Worm (Caenorhabditis elegans): ENCODE data around the gene del-9.

Gene del-9

DNA sequence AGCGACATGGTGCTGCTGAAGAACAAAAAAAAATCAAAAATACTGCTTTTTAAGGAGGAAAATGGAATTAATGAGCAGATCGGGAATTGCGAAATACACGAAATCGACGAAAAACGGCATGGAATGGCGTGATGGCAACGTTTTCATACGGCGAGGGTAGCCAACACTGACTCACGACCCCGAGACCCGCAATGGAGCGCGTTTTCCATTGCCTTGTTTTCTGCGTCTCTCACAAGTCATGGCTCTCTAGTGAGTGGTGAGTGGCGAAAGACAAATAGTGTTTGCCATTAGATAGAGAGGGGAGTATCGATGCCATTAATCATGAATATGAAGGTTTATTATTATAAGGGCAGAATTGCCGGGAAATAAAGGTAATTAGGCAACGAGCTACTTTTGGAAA, 11.4 kb downstream of the del-9 start, which contains the start of gene C18B2.4 (continued):
- TF ChIP-seq Y56A3A.18 (GFP tag; IDR thresholded peaks at IDR 0.05) = no peak
- TF ChIP-seq C17E4.6 (GFP tag; IDR thresholded peaks at IDR 0.05) = no peak
- TF ChIP-seq dox-1 (GFP tag; IDR thresholded peaks at IDR 0.05) = peak; percentile 89
- peak; percentile 74 for TF ChIP-seq hmg-1.2 (GFP tag; IDR thresholded peaks at IDR 0.05)
- peak; percentile 85 for TF ChIP-seq mcd-1 (GFP tag; IDR thresholded peaks at IDR 0.05)
- no peak for TF ChIP-seq snpc-3.4 (tag; optimal IDR thresholded peaks at IDR 0.05)
- TF ChIP-seq egl-18 (GFP tag; IDR thresholded peaks at IDR 0.05) = no peak
- peak; percentile 27 for TF ChIP-seq lin-54 (GFP tag; optimal IDR thresholded peaks at IDR 0.05)
- TF ChIP-seq hlh-12 (tag; optimal IDR thresholded peaks at IDR 0.05) = no peak
- TF ChIP-seq lin-26 (GFP tag; IDR thresholded peaks at IDR 0.05) = 0 out of 2 replicates have a peak, but pooled peaks have one; percentile 34
- no peak for TF ChIP-seq madf-3 (GFP tag; IDR thresholded peaks at IDR 0.05)
- TF ChIP-seq F55B11.4 (tag; optimal IDR thresholded peaks at IDR 0.05; ENCODE audit: borderline replicate concordance, insufficient read depth) = no peak
- TF ChIP-seq snpc-1.3 (tag; optimal IDR thresholded peaks at IDR 0.05; ENCODE audit: insufficient read depth) = no peak
- no peak for TF ChIP-seq Y79H2A.3 (GFP tag; conservative IDR thresholded peaks at IDR 0.05)
- TF ChIP-seq K12H6.12 (tag; optimal IDR thresholded peaks at IDR 0.05) = peak; percentile 32
- TF ChIP-seq chd-7 (tag; optimal IDR thresholded peaks at IDR 0.05) = peak; percentile 30
- TF ChIP-seq pbrm-1 (GFP tag; IDR thresholded peaks at IDR 0.05) = peak; percentile 47; the same call in 1 of the 2 replicates
- no peak for TF ChIP-seq nhr-120 (GFP tag; IDR thresholded peaks at IDR 0.05)
- TF ChIP-seq B0035.1 (tag; optimal IDR thresholded peaks at IDR 0.05) = no peak
- peak; percentile 64 for TF ChIP-seq ZK185.1 (tag; optimal IDR thresholded peaks at IDR 0.05; ENCODE audit: poor library complexity, severe bottlenecking)
- peak; percentile 90 for TF ChIP-seq zfh-2 (GFP tag; conservative IDR thresholded peaks at IDR 0.05)
- peak; percentile 64 for TF ChIP-seq ceh-27 (GFP tag; optimal IDR thresholded peaks at IDR 0.05)
- TF ChIP-seq tbp1 (GFP tag; optimal IDR thresholded peaks at IDR 0.05) = peak; percentile 42
- peak in 1 of 3 experiments; percentile 52 for TF ChIP-seq lin-35 (GFP tag; optimal IDR thresholded peaks at IDR 0.05)
- TF ChIP-seq F23B12.7 (tag; optimal IDR thresholded peaks at IDR 0.05; ENCODE audit: insufficient read depth) = no peak
- no peak for TF ChIP-seq ccch-3 (GFP tag; optimal IDR thresholded peaks at IDR 0.05)
- TF ChIP-seq egrh-3 (GFP tag; IDR thresholded peaks at IDR 0.05) = no peak
- TF ChIP-seq attf-6 (GFP tag; IDR thresholded peaks at IDR 0.05) = no peak
- TF ChIP-seq fkh-3 (tag; optimal IDR thresholded peaks at IDR 0.05) = no peak
- no peak for TF ChIP-seq nhr-90 (tag; optimal IDR thresholded peaks at IDR 0.05)

DNA sequence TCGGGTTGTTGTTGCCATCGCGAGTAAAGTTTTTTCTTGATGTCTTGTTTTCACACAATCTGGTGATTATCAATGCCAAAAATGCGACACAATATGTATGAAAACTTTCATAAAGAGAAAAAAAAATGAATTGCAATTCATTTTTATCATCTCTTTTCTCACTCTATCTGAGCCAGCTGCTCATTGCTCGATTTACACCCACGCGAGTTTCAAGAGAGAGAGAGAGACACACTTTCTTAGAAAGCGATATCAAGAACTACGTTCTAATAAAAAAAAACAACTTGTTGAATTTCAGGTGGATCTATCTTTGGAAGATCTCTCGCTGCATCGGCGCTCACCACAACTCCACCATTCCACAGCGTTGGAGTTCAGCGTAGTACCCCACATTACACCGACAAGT, 14.5 kb downstream of the del-9 start:
- TF ChIP-seq lsl-1 (GFP tag; optimal IDR thresholded peaks at IDR 0.05) (no peak), F33H1.4 (GFP tag; IDR thresholded peaks at IDR 0.05) (no peak), nhr-90 (tag; optimal IDR thresholded peaks at IDR 0.05) (no peak), ztf-28 (GFP tag; IDR thresholded peaks at IDR 0.05) (no peak), hlh-12 (tag; optimal IDR thresholded peaks at IDR 0.05) (no peak), athp-1 (tag; optimal IDR thresholded peaks at IDR 0.05) (no peak), F39B2.1 (GFP tag; IDR thresholded peaks at IDR 0.05) (no peak), dpff-1 (tag; optimal IDR thresholded peaks at IDR 0.05) (no peak), snpc-3.4 (tag; optimal IDR thresholded peaks at IDR 0.05) (no peak), ceh-58 (GFP tag; IDR thresholded peaks at IDR 0.05) (no peak), ztf-22 (GFP tag; optimal IDR thresholded peaks at IDR 0.05) (no peak), Y53G8AR.9 (GFP tag; conservative IDR thresholded peaks at IDR 0.05) (no peak), zfh-2 (GFP tag; conservative IDR thresholded peaks at IDR 0.05) (no peak), C17E4.6 (GFP tag; IDR thresholded peaks at IDR 0.05) (no peak)

Data from whole organism, young adult.